Fruit fly (Drosophila melanogaster): ENCODE measurements around the gene vex.
A peak's percentile ranks its signal among the peaks of the same experiment; 100 is the strongest.

The vex gene

dm6 chrX:10966978-10967731, 72.5 kb downstream of the vex start, which contains the start of gene C901 (continued):
- TF ChIP-seq CG9609 (GFP tag; optimal IDR thresholded peaks at IDR 0.05), result no peak
- TF ChIP-seq shn (GFP tag; optimal IDR thresholded peaks at IDR 0.05), result no peak
- no peak for TF ChIP-seq CG13287 (GFP tag; IDR thresholded peaks at IDR 0.05; ENCODE audit: partially characterized antibody)
- peak; percentile 4 for TF ChIP-seq CG30431 (GFP tag; optimal IDR thresholded peaks at IDR 0.05)
- peak; percentile 64 for TF ChIP-seq CG12659 (GFP tag; optimal IDR thresholded peaks at IDR 0.05)
- no peak for TF ChIP-seq inv (GFP tag; IDR thresholded peaks at IDR 0.05; ENCODE audit: partially characterized antibody)
- no peak for TF ChIP-seq CG4404 (GFP tag; IDR thresholded peaks at IDR 0.05)
- TF ChIP-seq E2f1 (GFP tag; IDR thresholded peaks at IDR 0.05), result peak; percentile 67
- TF ChIP-seq fu2 (GFP tag; optimal IDR thresholded peaks at IDR 0.05), result no peak
- TF ChIP-seq CG6254 (GFP tag; optimal IDR thresholded peaks at IDR 0.05), result peak; percentile 49
- TF ChIP-seq CG11504 (tag; optimal IDR thresholded peaks at IDR 0.05), result peak; percentile 88
- no peak for TF ChIP-seq Optix (GFP tag; IDR thresholded peaks at IDR 0.05)
- no peak for TF ChIP-seq chif (GFP tag; optimal IDR thresholded peaks at IDR 0.05)
- TF ChIP-seq sima (GFP tag; optimal IDR thresholded peaks at IDR 0.05), result no peak
- peak; percentile 57 for TF ChIP-seq salm (tag; optimal IDR thresholded peaks at IDR 0.05)
- no peak for TF ChIP-seq Hand (GFP tag; optimal IDR thresholded peaks at IDR 0.05)
- TF ChIP-seq her (GFP tag; optimal IDR thresholded peaks at IDR 0.05), result no peak
- peak; percentile 42 for TF ChIP-seq Abd-B (GFP tag; optimal IDR thresholded peaks at IDR 0.05)
- peak; percentile 54; the same call in 1 of the 2 replicates for TF ChIP-seq H2.0 (GFP tag; IDR thresholded peaks at IDR 0.05)
- TF ChIP-seq schlank (tag; optimal IDR thresholded peaks at IDR 0.05), result no peak
- no peak for TF ChIP-seq zfh2 (GFP tag; optimal IDR thresholded peaks at IDR 0.05)
- TF ChIP-seq Chrac-16 (GFP tag; optimal IDR thresholded peaks at IDR 0.05), result peak; percentile 18
- peak; percentile 20 for TF ChIP-seq CG18764 (GFP tag; optimal IDR thresholded peaks at IDR 0.05)
- TF ChIP-seq Hmx (GFP tag; optimal IDR thresholded peaks at IDR 0.05), result no peak
- peak; percentile 61 for TF ChIP-seq Spps (tag; optimal IDR thresholded peaks at IDR 0.05)
- peak; percentile 72 for TF ChIP-seq CG10267 (tag; optimal IDR thresholded peaks at IDR 0.05)
- peak; percentile 5 for TF ChIP-seq Hsf (GFP tag; optimal IDR thresholded peaks at IDR 0.05)
- TF ChIP-seq CG4854 (GFP tag; optimal IDR thresholded peaks at IDR 0.05), result no peak
- no peak for TF ChIP-seq Myb (GFP tag; optimal IDR thresholded peaks at IDR 0.05)
- TF ChIP-seq gcm2 (GFP tag; optimal IDR thresholded peaks at IDR 0.05), result no peak
- no peak for TF ChIP-seq CG4360 (GFP tag; IDR thresholded peaks at IDR 0.05)
- peak; percentile 9 for TF ChIP-seq kah (GFP tag; optimal IDR thresholded peaks at IDR 0.05)
- TF ChIP-seq ind (GFP tag; optimal IDR thresholded peaks at IDR 0.05), result peak; percentile 57
- TF ChIP-seq CG9727 (GFP tag; optimal IDR thresholded peaks at IDR 0.05), result peak; percentile 38
- peak; percentile 64 for TF ChIP-seq CG17385 (GFP tag; optimal IDR thresholded peaks at IDR 0.05)
- no peak for TF ChIP-seq CG31388 (GFP tag; optimal IDR thresholded peaks at IDR 0.05)
- TF ChIP-seq repo (GFP tag; optimal IDR thresholded peaks at IDR 0.05), result no peak
- peak; percentile 89 for TF ChIP-seq CG31441 (GFP tag; IDR thresholded peaks at IDR 0.05)
- peak; percentile 86 for TF ChIP-seq CG2712 (tag; optimal IDR thresholded peaks at IDR 0.05)
- TF ChIP-seq CG1792 (GFP tag; optimal IDR thresholded peaks at IDR 0.05), result no peak
- TF ChIP-seq Ada2b (GFP tag; IDR thresholded peaks at IDR 0.05), result peak; percentile 49
- no peak for TF ChIP-seq h (optimal IDR thresholded peaks at IDR 0.05)
- no peak for TF ChIP-seq p53 (GFP tag; optimal IDR thresholded peaks at IDR 0.05)
- no peak for TF ChIP-seq da (GFP tag; optimal IDR thresholded peaks at IDR 0.05)
- TF ChIP-seq z (GFP tag; IDR thresholded peaks at IDR 0.05), result no peak
- no peak for TF ChIP-seq ap (GFP tag; IDR thresholded peaks at IDR 0.05)
- TF ChIP-seq CG15479 (GFP tag; optimal IDR thresholded peaks at IDR 0.05), result no peak
- TF ChIP-seq Lpt (GFP tag; optimal IDR thresholded peaks at IDR 0.05), result no peak
- TF ChIP-seq CG4730 (GFP tag; IDR thresholded peaks at IDR 0.05), result peak; percentile 63
- TF ChIP-seq CG8388 (GFP tag; optimal IDR thresholded peaks at IDR 0.05), result peak; percentile 78
- no peak for TF ChIP-seq unc-4 (GFP tag; IDR thresholded peaks at IDR 0.05; ENCODE audit: partially characterized antibody)

Measured in whole organism, embryonic.